Worm (Caenorhabditis elegans) whole organism, L3 larva: ENCODE data around the gene BE0003N10.1.

Experiments
- ceh-16 ChIP-seq: sonication (generic microtip); optimal IDR thresholded peaks from 2 replicates; lab custom pipeline; 2017; ENCODE audit warnings: missing biosample characterization, missing genetic modification characterization
- egl-5 ChIP-seq: fragments of 150-350 bp; optimal IDR thresholded peaks from 2 replicates; lab custom pipeline; 2017; ENCODE audit warnings: missing biosample characterization, missing genetic modification reagents, missing genetic modification characterization, inconsistent platforms
- elt-2 ChIP-seq: sonication (generic microtip); optimal IDR thresholded peaks from 2 replicates; lab custom pipeline; 2016; ENCODE audit warnings: missing genetic modification reagents, mild to moderate bottlenecking, missing genetic modification characterization, missing compliant biosample characterization
- fkh-2 ChIP-seq: fragments of 150-350 bp; optimal IDR thresholded peaks from 2 replicates; lab custom pipeline; 2014; ENCODE audit warnings: missing biosample characterization, missing genetic modification reagents, missing genetic modification characterization
- jun-1 ChIP-seq: fragments of 150-350 bp; optimal IDR thresholded peaks from 2 replicates; lab custom pipeline; 2014; ENCODE audit warnings: missing biosample characterization, missing genetic modification reagents, missing genetic modification characterization
- lin-39 ChIP-seq: fragments of 150-350 bp; optimal IDR thresholded peaks from 2 replicates; lab custom pipeline; 2018; ENCODE audit warnings: missing biosample characterization, missing genetic modification reagents, missing genetic modification characterization
- mml-1 ChIP-seq: fragments of 150-350 bp; sonication (generic microtip); optimal IDR thresholded peaks from 3 replicates; lab custom pipeline; 2014; ENCODE audit warnings: missing biosample characterization, missing genetic modification characterization
- nhr-77 ChIP-seq: fragments of 150-350 bp; optimal IDR thresholded peaks from 2 replicates; lab custom pipeline; 2014; ENCODE audit warnings: missing biosample characterization, missing genetic modification characterization
- pha-4 ChIP-seq: fragments of 150-350 bp; optimal IDR thresholded peaks from 2 replicates; lab custom pipeline; 2014; ENCODE audit warnings: missing biosample characterization, missing genetic modification reagents, missing genetic modification characterization
- pqm-1 ChIP-seq: fragments of 150-350 bp; optimal IDR thresholded peaks from 2 replicates; lab custom pipeline; 2017; ENCODE audit warnings: missing biosample characterization, missing genetic modification characterization, inconsistent platforms
- unc-39 ChIP-seq: sonication (generic microtip); optimal IDR thresholded peaks from 4 replicates; lab custom pipeline; 2017; ENCODE audit warnings: missing biosample characterization, missing genetic modification characterization
- unc-62 ChIP-seq: fragments of 150-350 bp; sonication (generic microtip); optimal IDR thresholded peaks from 4 replicates; lab custom pipeline; 2014; ENCODE audit warnings: missing biosample characterization, missing genetic modification reagents, missing genetic modification characterization
- zag-1 ChIP-seq: fragments of 150-350 bp; optimal IDR thresholded peaks from 2 replicates; lab custom pipeline; 2014; ENCODE audit warnings: missing biosample characterization, missing genetic modification characterization
- ztf-4 ChIP-seq: fragments of 150-350 bp; optimal IDR thresholded peaks from 2 replicates; lab custom pipeline; 2014; ENCODE audit warnings: missing biosample characterization, missing genetic modification characterization

- TF ChIP-seq egl-5 (tag; lab: Kevin White, UChicago) (no peak), ztf-4 (tag; lab: Kevin White, UChicago) (no peak), jun-1 (tag; lab: Kevin White, UChicago) (no peak), pha-4 (tag; lab: Kevin White, UChicago) (no peak), unc-39 (tag; lab: Kevin White, UChicago) (no peak), pqm-1 (tag; lab: Kevin White, UChicago) (no peak), ceh-16 (tag; lab: Kevin White, UChicago) (no peak), lin-39 (tag; lab: Kevin White, UChicago) (no peak), mml-1 (tag; lab: Kevin White, UChicago) (no peak), unc-62 (GFP tag; lab: Kevin White, UChicago) (no peak), fkh-2 (tag; lab: Kevin White, UChicago) (no peak), zag-1 (tag; lab: Kevin White, UChicago) (no peak), elt-2 (tag; lab: Kevin White, UChicago) (no peak), nhr-77 (tag; lab: Kevin White, UChicago) (no peak)
Observed at ce11 chrIII:1058074-1058473, 20.8 kb downstream of the BE0003N10.1 start.
